Fruit fly (Drosophila melanogaster) whole organism, pupa: ENCODE measurements around the gene CG43880.

Experiments
- CG10348 ChIP-seq: fragments of 200-800 bp; sonication (Bioruptor generic); IDR thresholded peaks from 2 replicates; pipeline ENCODE4 v1.3.6; 2022; ENCODE audit warnings: missing biosample characterization, missing genetic modification characterization
- CG12605 ChIP-seq: fragments of 200-800 bp; sonication (Bioruptor generic); IDR thresholded peaks from 2 replicates; pipeline ENCODE4 v1.3.6; 2022; ENCODE audit warnings: missing biosample characterization, missing genetic modification characterization
- CG14655 ChIP-seq: fragments of 200-800 bp; sonication (Bioruptor generic); optimal IDR thresholded peaks from 3 replicates; lab custom pipeline; 2017; ENCODE audit warnings: mild to moderate bottlenecking, missing biosample characterization, missing genetic modification reagents, missing genetic modification characterization
- CG15710 ChIP-seq: fragments of 200-800 bp; sonication (Bioruptor generic); optimal IDR thresholded peaks from 2 replicates; lab custom pipeline; 2018; ENCODE audit warnings: missing biosample characterization, mild to moderate bottlenecking, missing genetic modification characterization, moderate library complexity
- CG32121 ChIP-seq: fragments of 200-800 bp; sonication (Bioruptor generic); IDR thresholded peaks from 2 replicates; pipeline ENCODE4 v1.3.6; 2022; ENCODE audit warnings: missing biosample characterization, missing genetic modification characterization
- CG4496 ChIP-seq: fragments of 200-800 bp; sonication (Bioruptor generic); IDR thresholded peaks from 3 replicates; pipeline ENCODE4 v1.3.6; 2022; ENCODE audit warnings: missing biosample characterization, missing genetic modification characterization
- CG9948 ChIP-seq: fragments of 200-800 bp; sonication (Bioruptor generic); optimal IDR thresholded peaks from 2 replicates; lab custom pipeline; 2018; ENCODE audit warnings: missing biosample characterization, mild to moderate bottlenecking, missing genetic modification characterization, moderate library complexity
- Snoo ChIP-seq: fragments of 200-800 bp; sonication (Bioruptor generic); optimal IDR thresholded peaks from 3 replicates; lab custom pipeline; 2017; ENCODE audit warnings: missing biosample characterization, mild to moderate bottlenecking, missing genetic modification characterization, inconsistent platforms
- fd96Ca ChIP-seq: fragments of 200-800 bp; sonication (Bioruptor generic); IDR thresholded peaks from 3 replicates; pipeline ENCODE4 v1.3.6; 2022; ENCODE audit warnings: missing biosample characterization, missing genetic modification characterization

DNA sequence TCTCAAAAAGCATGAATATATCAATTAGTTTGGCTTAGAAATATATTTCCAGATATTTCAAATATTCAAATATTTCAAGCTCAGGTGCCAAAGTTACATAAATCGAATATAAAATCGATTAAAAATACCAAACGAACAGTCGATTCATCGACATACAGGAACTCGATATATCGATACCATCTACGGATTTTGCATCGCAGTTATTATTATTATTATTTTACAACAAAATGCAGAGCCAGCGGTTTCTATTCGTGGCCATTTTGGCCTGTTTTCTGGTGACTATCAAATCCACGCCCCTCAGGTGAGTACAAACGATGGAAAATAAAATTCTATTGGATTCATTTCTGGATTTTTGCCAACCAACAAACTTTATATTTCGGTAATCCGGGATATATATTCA, 24.3 kb upstream of the CG43880 start, which contains the start of gene RNaseX25:
- TF ChIP-seq CG32121 (no peak), CG12605 (GFP tag; lab: Robert Waterston, UW) (no peak), CG15710 (tag; lab: Kevin White, UChicago) (no peak), CG9948 (tag; lab: Kevin White, UChicago) (no peak), CG10348 (GFP tag; lab: Robert Waterston, UW) (no peak), CG4496 (no peak), CG14655 (GFP tag; lab: Kevin White, UChicago) (no peak), Snoo (no peak), fd96Ca (no peak)
